Worm (Caenorhabditis elegans) whole organism, young adult: ENCODE results near the gene Y7A5A.2.
A peak's percentile ranks its signal among the peaks of the same experiment; 100 is the strongest.

Experiments
- B0336.3 ChIP-seq: fragments of 200-800 bp; sonication (Bioruptor generic); IDR thresholded peaks from 2 replicates; pipeline ENCODE4 v1.3.6; 2022; ENCODE audit warnings: missing genetic modification characterization, missing compliant biosample characterization
- F57A8.1 ChIP-seq: fragments of 200-800 bp; sonication (Bioruptor generic); optimal IDR thresholded peaks from 2 replicates; lab custom pipeline; 2018; ENCODE audit warnings: mild to moderate bottlenecking, missing genetic modification characterization, moderate library complexity, missing compliant biosample characterization
- F57C9.4 ChIP-seq: sonication (generic microtip); optimal IDR thresholded peaks from 2 replicates; lab custom pipeline; 2017; ENCODE audit warnings: mild to moderate bottlenecking, missing genetic modification characterization, missing compliant biosample characterization
- K12H6.12 ChIP-seq: fragments of 200-800 bp; sonication (Bioruptor generic); optimal IDR thresholded peaks from 2 replicates; lab custom pipeline; 2018; ENCODE audit warnings: mild to moderate bottlenecking, missing genetic modification characterization, missing compliant biosample characterization
- T07F8.4 ChIP-seq: sonication (generic microtip); optimal IDR thresholded peaks from 2 replicates; lab custom pipeline; 2016; ENCODE audit warnings: mild to moderate bottlenecking, missing genetic modification characterization, moderate library complexity, missing compliant biosample characterization
- Y53F4B.3 ChIP-seq: fragments of 200-800 bp; sonication (Bioruptor generic); IDR thresholded peaks from 2 replicates; pipeline ENCODE4 v1.3.6; 2022; ENCODE audit warnings: missing genetic modification reagents, missing genetic modification characterization, missing compliant biosample characterization
- Y53G8AR.9 ChIP-seq: fragments of 200-800 bp; sonication (Bioruptor generic); conservative IDR thresholded peaks from 2 replicates; pipeline ENCODE4 v1.3.6; 2022; ENCODE audit warnings: missing genetic modification reagents, missing genetic modification characterization, missing compliant biosample characterization
- Y56A3A.18 ChIP-seq: fragments of 200-800 bp; sonication (Bioruptor generic); IDR thresholded peaks from 2 replicates; pipeline ENCODE4 v1.3.6; 2022; ENCODE audit warnings: missing genetic modification reagents, missing genetic modification characterization, missing compliant biosample characterization
- Y67H2A.10 ChIP-seq: fragments of 200-800 bp; sonication (Bioruptor generic); conservative IDR thresholded peaks from 2 replicates; pipeline ENCODE4 v1.3.6; 2022; ENCODE audit warnings: missing genetic modification reagents, missing genetic modification characterization, missing compliant biosample characterization
- aptf-2 ChIP-seq: fragments of 200-800 bp; sonication (Bioruptor generic); conservative IDR thresholded peaks from 2 replicates; pipeline ENCODE4 v1.3.6; 2022; ENCODE audit warnings: missing genetic modification reagents, missing genetic modification characterization, missing compliant biosample characterization
- attf-3 ChIP-seq: fragments of 200-800 bp; sonication (Bioruptor generic); conservative IDR thresholded peaks from 2 replicates; pipeline ENCODE4 v1.3.6; 2022; ENCODE audit warnings: missing genetic modification reagents, missing genetic modification characterization, missing compliant biosample characterization
- attf-5 ChIP-seq: fragments of 200-800 bp; sonication (Bioruptor generic); optimal IDR thresholded peaks from 2 replicates; lab custom pipeline; 2018; ENCODE audit warnings: mild to moderate bottlenecking, missing genetic modification characterization, missing compliant biosample characterization
- attf-6 ChIP-seq: fragments of 200-800 bp; sonication (Bioruptor generic); IDR thresholded peaks from 2 replicates; pipeline ENCODE4 v1.3.6; 2022; ENCODE audit warnings: missing genetic modification reagents, missing genetic modification characterization, missing compliant biosample characterization
- cebp-1 ChIP-seq, 2 experiments: fragments of 200-800 bp in 1 of 2; sonication (Bioruptor generic) in 1 of 2; sonication (generic microtip) in 1 of 2; IDR thresholded peaks in 1 of 2; optimal IDR thresholded peaks in 1 of 2; 2 replicates each; pipeline versions ENCODE4 v1.3.6 to Lab custom; 2017 to 2022; ENCODE audit warnings: missing compliant biosample characterization in 2 of 2, missing genetic modification characterization in 2 of 2, mild to moderate bottlenecking in 1 of 2, missing genetic modification reagents in 1 of 2, moderate library complexity in 1 of 2
- ceh-27 ChIP-seq: fragments of 200-800 bp; sonication (Bioruptor generic); optimal IDR thresholded peaks from 2 replicates; lab custom pipeline; 2018; ENCODE audit warnings: mild to moderate bottlenecking, missing genetic modification characterization, moderate library complexity, missing compliant biosample characterization
- ceh-58 ChIP-seq: fragments of 200-800 bp; sonication (Bioruptor generic); IDR thresholded peaks from 2 replicates; pipeline ENCODE4 v1.3.6; 2022; ENCODE audit warnings: missing genetic modification characterization, missing compliant biosample characterization
- die-1 ChIP-seq: sonication (generic microtip); optimal IDR thresholded peaks from 2 replicates; lab custom pipeline; 2016; ENCODE audit warnings: missing genotype, mild to moderate bottlenecking, missing genetic modification characterization, missing compliant biosample characterization
- dox-1 ChIP-seq: fragments of 200-800 bp; sonication (Bioruptor generic); IDR thresholded peaks from 2 replicates; pipeline ENCODE4 v1.3.6; 2022; ENCODE audit warnings: missing genetic modification reagents, missing genetic modification characterization, missing compliant biosample characterization
- efl-1 ChIP-seq: fragments of 150-350 bp; optimal IDR thresholded peaks from 2 replicates; lab custom pipeline; 2014; ENCODE audit warnings: missing biosample characterization, missing genetic modification reagents, missing genetic modification characterization
- egrh-3 ChIP-seq: fragments of 200-800 bp; sonication (Bioruptor generic); IDR thresholded peaks from 2 replicates; pipeline ENCODE4 v1.3.6; 2022; ENCODE audit warnings: missing genetic modification reagents, missing genetic modification characterization, missing compliant biosample characterization
- ets-4 ChIP-seq: fragments of 200-800 bp; sonication (Bioruptor generic); optimal IDR thresholded peaks from 2 replicates; lab custom pipeline; 2018; ENCODE audit warnings: mild to moderate bottlenecking, missing genetic modification characterization, missing compliant biosample characterization
- gei-17 ChIP-seq: fragments of 200-800 bp; sonication (Bioruptor generic); optimal IDR thresholded peaks from 2 replicates; lab custom pipeline; 2018; ENCODE audit warnings: mild to moderate bottlenecking, missing genetic modification characterization, missing compliant biosample characterization
- him-1 ChIP-seq: sonication (generic microtip); optimal IDR thresholded peaks from 2 replicates; lab custom pipeline; 2016; ENCODE audit warnings: missing genotype, missing genetic modification reagents, missing genetic modification characterization, missing compliant biosample characterization
- hmg-1.2 ChIP-seq: fragments of 200-800 bp; sonication (Bioruptor generic); IDR thresholded peaks from 2 replicates; pipeline ENCODE4 v1.3.6; 2022; ENCODE audit warnings: missing genetic modification reagents, missing genetic modification characterization, missing compliant biosample characterization
- hmg-20 ChIP-seq: fragments of 200-800 bp; sonication (Bioruptor generic); IDR thresholded peaks from 2 replicates; pipeline ENCODE4 v1.3.6; 2022; ENCODE audit warnings: missing genetic modification reagents, missing genetic modification characterization, missing compliant biosample characterization
- let-607 ChIP-seq, 2 experiments: fragments of 200-800 bp in 1 of 2; sonication (Bioruptor generic) in 1 of 2; sonication (generic microtip) in 1 of 2; optimal IDR thresholded peaks; 2 replicates each; lab custom pipeline; 2016 to 2018; ENCODE audit warnings: mild to moderate bottlenecking in 2 of 2, missing compliant biosample characterization in 2 of 2, missing genetic modification characterization in 2 of 2, moderate library complexity in 2 of 2, missing genotype in 1 of 2
- lin-26 ChIP-seq: fragments of 200-800 bp; sonication (Bioruptor generic); IDR thresholded peaks from 2 replicates; pipeline ENCODE4 v1.3.6; 2022; ENCODE audit warnings: missing genetic modification reagents, missing genetic modification characterization, missing compliant biosample characterization
- lin-35 ChIP-seq, 3 experiments: fragments of 150-350 bp in 2 of 3; sonication (generic microtip) in 1 of 3; optimal IDR thresholded peaks; 2 replicates each; lab custom pipeline; 2014 to 2018; ENCODE audit warnings: missing biosample characterization in 3 of 3, missing genetic modification characterization in 3 of 3, missing genetic modification reagents in 3 of 3
- lsy-27 ChIP-seq: sonication (generic microtip); optimal IDR thresholded peaks from 2 replicates; lab custom pipeline; 2017; ENCODE audit warnings: missing genetic modification characterization, mild to moderate bottlenecking, missing compliant biosample characterization, antibody characterized with exemption, missing genotype, borderline replicate concordance; ENCODE audit not compliant: insufficient read depth
- madf-10 ChIP-seq: sonication (generic microtip); optimal IDR thresholded peaks from 2 replicates; lab custom pipeline; 2016; ENCODE audit warnings: mild to moderate bottlenecking, missing genetic modification characterization, missing compliant biosample characterization
- madf-6 ChIP-seq: fragments of 200-800 bp; sonication (Bioruptor generic); IDR thresholded peaks from 2 replicates; pipeline ENCODE4 v1.3.6; 2022; ENCODE audit warnings: missing genetic modification reagents, missing genetic modification characterization, missing compliant biosample characterization
- madf-8 ChIP-seq: fragments of 200-800 bp; sonication (Bioruptor generic); conservative IDR thresholded peaks from 2 replicates; pipeline ENCODE4 v1.3.6; 2022; ENCODE audit warnings: missing genetic modification reagents, missing genetic modification characterization, missing compliant biosample characterization
- mcd-1 ChIP-seq: fragments of 200-800 bp; sonication (Bioruptor generic); IDR thresholded peaks from 2 replicates; pipeline ENCODE4 v1.3.6; 2022; ENCODE audit warnings: missing genetic modification reagents, missing genetic modification characterization, missing compliant biosample characterization
- nfyb-1 ChIP-seq: fragments of 200-800 bp; sonication (Bioruptor generic); IDR thresholded peaks from 2 replicates; pipeline ENCODE4 v1.3.6; 2022; ENCODE audit warnings: missing genetic modification reagents, missing genetic modification characterization, missing compliant biosample characterization
- nhr-27 ChIP-seq: fragments of 200-800 bp; sonication (Bioruptor generic); optimal IDR thresholded peaks from 2 replicates; lab custom pipeline; 2018; ENCODE audit warnings: mild to moderate bottlenecking, missing genetic modification characterization, moderate library complexity, missing compliant biosample characterization
- nhr-80 ChIP-seq: sonication (generic microtip); optimal IDR thresholded peaks from 2 replicates; lab custom pipeline; 2016; ENCODE audit warnings: missing genetic modification characterization, missing compliant biosample characterization
- rcor-1 ChIP-seq: fragments of 200-800 bp; sonication (Bioruptor generic); IDR thresholded peaks from 2 replicates; pipeline ENCODE4 v1.3.6; 2022; ENCODE audit warnings: missing genetic modification reagents, missing genetic modification characterization, missing compliant biosample characterization
- rec-8 ChIP-seq, 2 experiments: sonication (generic microtip); optimal IDR thresholded peaks; 2 replicates each; lab custom pipeline; 2016; ENCODE audit warnings: mild to moderate bottlenecking in 2 of 2, missing genetic modification characterization in 2 of 2, missing genetic modification reagents in 2 of 2, missing genotype in 2 of 2, missing biosample characterization in 1 of 2, missing compliant biosample characterization in 1 of 2, moderate library complexity in 1 of 2
- snpc-3.4 ChIP-seq: sonication (generic microtip); optimal IDR thresholded peaks from 2 replicates; lab custom pipeline; 2017; ENCODE audit warnings: missing genetic modification characterization, mild to moderate bottlenecking, missing compliant biosample characterization, antibody characterized with exemption, moderate library complexity, missing genotype, missing genetic modification reagents
- snpc-4 ChIP-seq, 5 experiments: fragments of 150-350 bp in 1 of 5; sonication (generic microtip) in 4 of 5; optimal IDR thresholded peaks; 2 replicates each; lab custom pipeline; 2014 to 2018; ENCODE audit warnings: missing genetic modification characterization in 5 of 5, missing biosample characterization in 3 of 5, antibody characterized with exemption in 2 of 5, mild to moderate bottlenecking in 2 of 5, missing compliant biosample characterization in 2 of 5, missing genotype in 2 of 5, moderate library complexity in 2 of 5, missing genetic modification reagents in 1 of 5
- unc-62 ChIP-seq: fragments of 150-350 bp; optimal IDR thresholded peaks from 2 replicates; lab custom pipeline; 2014; ENCODE audit warnings: missing biosample characterization, missing genetic modification reagents, missing genetic modification characterization
- zim-3 ChIP-seq: sonication (generic microtip); optimal IDR thresholded peaks from 2 replicates; lab custom pipeline; 2017; ENCODE audit warnings: mild to moderate bottlenecking, missing genetic modification characterization, moderate library complexity, missing compliant biosample characterization
- ztf-26 ChIP-seq: sonication (generic microtip); optimal IDR thresholded peaks from 2 replicates; lab custom pipeline; 2017; ENCODE audit warnings: missing genetic modification characterization, missing compliant biosample characterization
- ztf-6 ChIP-seq: fragments of 200-800 bp; sonication (Bioruptor generic); IDR thresholded peaks from 2 replicates; pipeline ENCODE4 v1.3.6; 2022; ENCODE audit warnings: missing genetic modification reagents, missing genetic modification characterization, missing compliant biosample characterization

Gene Y7A5A.2

DNA sequence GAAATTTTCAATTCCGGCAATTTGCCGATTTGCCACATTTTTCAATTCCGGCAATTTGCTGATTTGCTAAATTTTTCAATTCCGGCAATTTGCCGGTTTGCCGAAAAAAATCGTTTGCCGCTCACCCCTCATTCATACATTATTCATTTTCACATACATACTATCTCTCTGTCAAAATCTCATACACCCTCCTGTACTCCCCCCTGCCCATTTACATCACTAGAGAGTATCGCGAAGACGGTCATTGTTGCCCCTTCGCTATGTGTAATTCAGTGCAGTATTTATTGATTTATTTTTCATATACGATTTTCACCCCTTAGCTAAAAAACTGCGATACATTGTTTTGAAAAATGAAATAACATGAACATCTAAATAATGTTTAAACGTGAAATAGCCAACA, 36.1 kb downstream of the Y7A5A.2 start (continued):
- TF ChIP-seq Y56A3A.18: peak; percentile 72
- no peak for TF ChIP-seq lsy-27 (tag; lab: Kevin White, UChicago)
- TF ChIP-seq him-1 (tag; lab: Kevin White, UChicago): no peak
- no peak for TF ChIP-seq snpc-3.4 (tag; lab: Kevin White, UChicago)
- no peak for TF ChIP-seq F57A8.1 (GFP tag; lab: Kevin White, UChicago)
- peak; percentile 41; the same call in 1 of the 2 replicates for TF ChIP-seq mcd-1 (GFP tag; lab: Robert Waterston, UW)
- peak; percentile 70 for TF ChIP-seq ztf-26 (tag; lab: Kevin White, UChicago)
- no peak for TF ChIP-seq rec-8 (tag; optimal IDR thresholded peaks at IDR 0.05; lab: Kevin White, UChicago)
- peak; percentile 78 for TF ChIP-seq dox-1
- TF ChIP-seq aptf-2: no peak
- TF ChIP-seq egrh-3: no peak
- no peak for TF ChIP-seq ceh-58 (GFP tag; lab: Robert Waterston, UW)
- peak; percentile 26; the same call in 1 of the 2 replicates for TF ChIP-seq rcor-1 (GFP tag; lab: Robert Waterston, UW)
- no peak for TF ChIP-seq snpc-4 (GFP tag; optimal IDR thresholded peaks at IDR 0.05; lab: Kevin White, UChicago)
- peak in 2 of 4 experiments; percentile 32 to 64 for TF ChIP-seq snpc-4 (tag; optimal IDR thresholded peaks at IDR 0.05; lab: Kevin White, UChicago)
- TF ChIP-seq ets-4 (GFP tag; lab: Kevin White, UChicago): no peak
- no peak for TF ChIP-seq madf-8 (GFP tag; lab: Robert Waterston, UW)
- TF ChIP-seq attf-6 (GFP tag; lab: Robert Waterston, UW): no peak
- no peak for TF ChIP-seq T07F8.4 (tag; lab: Kevin White, UChicago)
- no peak for TF ChIP-seq ztf-6 (GFP tag; lab: Robert Waterston, UW)
- TF ChIP-seq zim-3: no peak
- TF ChIP-seq K12H6.12 (tag; lab: Kevin White, UChicago): peak; percentile 6
- TF ChIP-seq lin-35 (GFP tag; optimal IDR thresholded peaks at IDR 0.05; lab: Kevin White, UChicago): peak in 1 of 3 experiments; percentile 72
- no peak for TF ChIP-seq cebp-1 (GFP tag; IDR thresholded peaks at IDR 0.05; lab: Robert Waterston, UW)
- TF ChIP-seq cebp-1 (tag; optimal IDR thresholded peaks at IDR 0.05; lab: Kevin White, UChicago): peak; percentile 66
- peak in 1 of 2 experiments; percentile 64 for TF ChIP-seq let-607 (tag; optimal IDR thresholded peaks at IDR 0.05; lab: Kevin White, UChicago)
- no peak for TF ChIP-seq Y53F4B.3 (GFP tag; lab: Robert Waterston, UW)
- TF ChIP-seq gei-17: peak; percentile 93
- no peak for TF ChIP-seq lin-26 (GFP tag; lab: Robert Waterston, UW)
- TF ChIP-seq efl-1 (GFP tag; lab: Kevin White, UChicago): no peak
- no peak for TF ChIP-seq die-1 (tag; lab: Kevin White, UChicago)
- no peak for TF ChIP-seq attf-5
- TF ChIP-seq Y53G8AR.9 (GFP tag; lab: Robert Waterston, UW): no peak
- peak; percentile 47 for TF ChIP-seq nhr-80 (tag; lab: Kevin White, UChicago)
- peak; percentile 56 for TF ChIP-seq hmg-1.2 (GFP tag; lab: Robert Waterston, UW)
- no peak for TF ChIP-seq hmg-20 (GFP tag; lab: Robert Waterston, UW)
- TF ChIP-seq B0336.3 (GFP tag; lab: Robert Waterston, UW): peak; percentile 40; the same call in 1 of the 2 replicates
- peak; percentile 49 for TF ChIP-seq ceh-27 (GFP tag; lab: Kevin White, UChicago)
- no peak for TF ChIP-seq F57C9.4 (tag; lab: Kevin White, UChicago)
- TF ChIP-seq madf-10 (tag; lab: Kevin White, UChicago): peak; percentile 40
- TF ChIP-seq nhr-27 (tag; lab: Kevin White, UChicago): no peak
- no peak for TF ChIP-seq unc-62 (GFP tag; lab: Kevin White, UChicago)
- no peak for TF ChIP-seq attf-3 (GFP tag; lab: Robert Waterston, UW)
- TF ChIP-seq Y67H2A.10 (GFP tag; lab: Robert Waterston, UW): no peak
- peak; percentile 64; the same call in 1 of the 2 replicates for TF ChIP-seq nfyb-1 (GFP tag; lab: Robert Waterston, UW)
- no peak for TF ChIP-seq madf-6 (GFP tag; lab: Robert Waterston, UW)
